Worm (Caenorhabditis elegans) whole organism, early embryonic: ENCODE results near the gene zer-1.
A peak's percentile ranks its signal among the peaks of the same experiment; 100 is the strongest.

Source experiments
- B0310.2 ChIP-seq: sonication (generic microtip); optimal IDR thresholded peaks from 2 replicates; lab custom pipeline; 2016; ENCODE audit warnings: mild to moderate bottlenecking, missing genetic modification characterization, missing compliant biosample characterization
- F13C5.2 ChIP-seq: sonication (generic microtip); optimal IDR thresholded peaks from 2 replicates; lab custom pipeline; 2017; ENCODE audit warnings: mild to moderate bottlenecking, missing genetic modification characterization, inconsistent platforms, missing compliant biosample characterization
- aly-1 ChIP-seq: sonication (generic microtip); optimal IDR thresholded peaks from 2 replicates; lab custom pipeline; 2016; ENCODE audit warnings: missing genetic modification characterization, missing compliant biosample characterization
- ama-1 ChIP-seq: fragments of 150-350 bp; optimal IDR thresholded peaks from 2 replicates; lab custom pipeline; 2014
- ceh-13 ChIP-seq: fragments of 200-800 bp; sonication (Bioruptor generic); optimal IDR thresholded peaks from 2 replicates; lab custom pipeline; 2018; ENCODE audit warnings: mild to moderate bottlenecking, missing genetic modification characterization, missing compliant biosample characterization
- ceh-36 ChIP-seq: sonication (generic microtip); optimal IDR thresholded peaks from 2 replicates; lab custom pipeline; 2016; ENCODE audit warnings: missing genetic modification characterization, inconsistent platforms, missing compliant biosample characterization
- ets-7 ChIP-seq: sonication (generic microtip); optimal IDR thresholded peaks from 2 replicates; lab custom pipeline; 2016; ENCODE audit warnings: missing genotype, missing genetic modification characterization, missing compliant biosample characterization
- flt-1 ChIP-seq: fragments of 200-800 bp; sonication (Bioruptor generic); IDR thresholded peaks from 2 replicates; pipeline ENCODE4 v1.3.6; 2022; ENCODE audit warnings: missing genetic modification characterization, missing compliant biosample characterization
- hmbx-1 ChIP-seq: sonication (generic microtip); optimal IDR thresholded peaks from 2 replicates; lab custom pipeline; 2016; ENCODE audit warnings: mild to moderate bottlenecking, missing genetic modification characterization, missing compliant biosample characterization
- hmg-4 ChIP-seq: fragments of 200-800 bp; sonication (Bioruptor generic); optimal IDR thresholded peaks from 2 replicates; lab custom pipeline; 2018; ENCODE audit warnings: mild to moderate bottlenecking, missing genetic modification characterization, missing compliant biosample characterization
- hnd-1 ChIP-seq: sonication (generic microtip); optimal IDR thresholded peaks from 2 replicates; lab custom pipeline; 2016; ENCODE audit warnings: missing genetic modification characterization, missing compliant biosample characterization
- pes-1 ChIP-seq: fragments of 200-800 bp; sonication (Bioruptor generic); IDR thresholded peaks from 2 replicates; pipeline ENCODE4 v1.3.6; 2022; ENCODE audit warnings: missing genetic modification reagents, missing genetic modification characterization, missing compliant biosample characterization
- scrt-1 ChIP-seq: fragments of 200-800 bp; sonication (Bioruptor generic); IDR thresholded peaks from 2 replicates; pipeline ENCODE4 v1.3.6; 2022; ENCODE audit warnings: missing genetic modification characterization, missing compliant biosample characterization
- sea-1 ChIP-seq: fragments of 200-800 bp; sonication (Bioruptor generic); conservative IDR thresholded peaks from 2 replicates; pipeline ENCODE4 v1.3.6; 2022; ENCODE audit warnings: missing genetic modification characterization, missing compliant biosample characterization
- tbx-11 ChIP-seq: fragments of 200-800 bp; sonication (Bioruptor generic); IDR thresholded peaks from 2 replicates; pipeline ENCODE4 v1.3.6; 2022; ENCODE audit warnings: missing genetic modification characterization, missing compliant biosample characterization
- tbx-37 ChIP-seq: fragments of 200-800 bp; sonication (Bioruptor generic); conservative IDR thresholded peaks from 2 replicates; pipeline ENCODE4 v1.3.6; 2022; ENCODE audit warnings: missing genetic modification reagents, missing genetic modification characterization, missing compliant biosample characterization
- tra-4 ChIP-seq: sonication (generic microtip); optimal IDR thresholded peaks from 2 replicates; lab custom pipeline; 2017; ENCODE audit warnings: missing genetic modification characterization, missing compliant biosample characterization

zer-1 gene

ce11 chrIII:844577-844976, 42.0 kb downstream of the zer-1 start:
- no peak for TF ChIP-seq ama-1 (lab: Kevin White, UChicago)
- TF ChIP-seq hmg-4, result no peak
- TF ChIP-seq scrt-1 (GFP tag; lab: Robert Waterston, UW), result no peak
- no peak for TF ChIP-seq hmbx-1 (tag; lab: Kevin White, UChicago)
- no peak for TF ChIP-seq tbx-11
- TF ChIP-seq aly-1, result no peak
- no peak for TF ChIP-seq F13C5.2 (tag; lab: Kevin White, UChicago)

ce11 chrIII:843999-844398, 42.6 kb downstream of the zer-1 start:
- TF ChIP-seq tbx-11 (no peak), hmg-4 (peak; percentile 23)

ce11 chrIII:842630-843029, 44.0 kb downstream of the zer-1 start, which contains the start of gene far-8:
far-8 (plus strand) TSS chrIII:842930.
- TF ChIP-seq tra-4 (no peak), F13C5.2 (tag; lab: Kevin White, UChicago) (no peak), flt-1 (GFP tag; lab: Robert Waterston, UW) (no peak), hnd-1 (tag; lab: Kevin White, UChicago) (no peak), ceh-36 (tag; lab: Kevin White, UChicago) (no peak), ceh-13 (GFP tag; lab: Kevin White, UChicago) (no peak), hmbx-1 (tag; lab: Kevin White, UChicago) (no peak), scrt-1 (GFP tag; lab: Robert Waterston, UW) (no peak), pes-1 (GFP tag; lab: Robert Waterston, UW) (no peak), aly-1 (no peak), sea-1 (GFP tag; lab: Robert Waterston, UW) (no peak), B0310.2 (tag; lab: Kevin White, UChicago) (no peak), tbx-37 (GFP tag; lab: Robert Waterston, UW) (no peak), tbx-11 (no peak), ama-1 (lab: Kevin White, UChicago) (no peak), hmg-4 (no peak), ets-7 (tag; lab: Kevin White, UChicago) (no peak)

- TF ChIP-seq ceh-13 (GFP tag; lab: Kevin White, UChicago) (no peak), pes-1 (GFP tag; lab: Robert Waterston, UW) (no peak), ceh-36 (tag; lab: Kevin White, UChicago) (no peak), F13C5.2 (tag; lab: Kevin White, UChicago) (no peak), hmg-4 (no peak), tbx-37 (GFP tag; lab: Robert Waterston, UW) (no peak), sea-1 (GFP tag; lab: Robert Waterston, UW) (no peak), scrt-1 (GFP tag; lab: Robert Waterston, UW) (no peak), B0310.2 (tag; lab: Kevin White, UChicago) (no peak), ets-7 (tag; lab: Kevin White, UChicago) (no peak)
These were observed 45.4 kb downstream of the zer-1 start, which contains the start of gene K02F3.9 for ce11 chrIII:841177-841576. K02F3.9 (minus strand) TSS chrIII:841366.

ce11 chrIII:839491-839890, 47.1 kb downstream of the zer-1 start, which contains the start of gene dos-3:
dos-3 (minus strand) TSS chrIII:839591.
- TF ChIP-seq tbx-37 (GFP tag; lab: Robert Waterston, UW) (no peak), flt-1 (GFP tag; lab: Robert Waterston, UW) (no peak), hmg-4 (no peak), tbx-11 (no peak), pes-1 (GFP tag; lab: Robert Waterston, UW) (no peak), scrt-1 (GFP tag; lab: Robert Waterston, UW) (no peak), ceh-36 (tag; lab: Kevin White, UChicago) (no peak), tra-4 (no peak), ceh-13 (GFP tag; lab: Kevin White, UChicago) (no peak), sea-1 (GFP tag; lab: Robert Waterston, UW) (no peak), aly-1 (no peak), F13C5.2 (tag; lab: Kevin White, UChicago) (no peak), ama-1 (lab: Kevin White, UChicago) (no peak), ets-7 (tag; lab: Kevin White, UChicago) (no peak), B0310.2 (tag; lab: Kevin White, UChicago) (no peak), hnd-1 (tag; lab: Kevin White, UChicago) (no peak)

- TF ChIP-seq tbx-37 (GFP tag; lab: Robert Waterston, UW) (peak; percentile 34; the same call in 1 of the 2 replicates), ceh-36 (tag; lab: Kevin White, UChicago) (peak; percentile 62), ama-1 (lab: Kevin White, UChicago) (peak; percentile 96), scrt-1 (GFP tag; lab: Robert Waterston, UW) (peak; percentile 78; the same call in 1 of the 2 replicates), hmbx-1 (tag; lab: Kevin White, UChicago) (peak; percentile 39), B0310.2 (tag; lab: Kevin White, UChicago) (peak; percentile 44), aly-1 (no peak), pes-1 (GFP tag; lab: Robert Waterston, UW) (peak; percentile 80; the same call in 1 of the 2 replicates), tra-4 (peak; percentile 48), F13C5.2 (tag; lab: Kevin White, UChicago) (peak; percentile 75), tbx-11 (0 out of 2 replicates have a peak, but pooled peaks have one; percentile 48), flt-1 (GFP tag; lab: Robert Waterston, UW) (peak; percentile 29; the same call in 1 of the 2 replicates), hmg-4 (peak; percentile 81), ets-7 (tag; lab: Kevin White, UChicago) (no peak), sea-1 (GFP tag; lab: Robert Waterston, UW) (peak; percentile 75; the same call in 1 of the 2 replicates), hnd-1 (tag; lab: Kevin White, UChicago) (peak; percentile 49), ceh-13 (GFP tag; lab: Kevin White, UChicago) (no peak)
These were observed 50.8 kb downstream of the zer-1 start for ce11 chrIII:835713-836278.

ce11 chrIII:835208-835607, 51.4 kb downstream of the zer-1 start:
- TF ChIP-seq aly-1 (no peak), tbx-37 (GFP tag; lab: Robert Waterston, UW) (no peak), B0310.2 (tag; lab: Kevin White, UChicago) (no peak), ets-7 (tag; lab: Kevin White, UChicago) (no peak), scrt-1 (GFP tag; lab: Robert Waterston, UW) (no peak), tbx-11 (no peak), ceh-36 (tag; lab: Kevin White, UChicago) (no peak), ama-1 (lab: Kevin White, UChicago) (no peak), tra-4 (no peak), pes-1 (GFP tag; lab: Robert Waterston, UW) (no peak), hnd-1 (tag; lab: Kevin White, UChicago) (no peak), hmg-4 (no peak), flt-1 (GFP tag; lab: Robert Waterston, UW) (no peak), sea-1 (GFP tag; lab: Robert Waterston, UW) (no peak), ceh-13 (GFP tag; lab: Kevin White, UChicago) (no peak), hmbx-1 (tag; lab: Kevin White, UChicago) (no peak), F13C5.2 (tag; lab: Kevin White, UChicago) (no peak)
